Fruit fly (Drosophila melanogaster) whole organism, prepupa: ENCODE measurements around the gene OdsH.

Experiments used
- Blimp-1 ChIP-seq: fragments of 200-800 bp; sonication (Bioruptor generic); optimal IDR thresholded peaks from 3 replicates; lab custom pipeline; 2017; ENCODE audit warnings: missing biosample characterization, missing genetic modification characterization, mild to moderate bottlenecking, moderate library complexity, missing genetic modification reagents
- CG11294 ChIP-seq: fragments of 200-800 bp; sonication (Bioruptor generic); IDR thresholded peaks from 2 replicates; pipeline ENCODE4 v1.3.6; 2022; ENCODE audit warnings: missing biosample characterization, missing genetic modification characterization
- CG11762 ChIP-seq: fragments of 200-800 bp; sonication (Bioruptor generic); optimal IDR thresholded peaks from 3 replicates; lab custom pipeline; 2016; ENCODE audit warnings: missing biosample characterization, missing genetic modification characterization; ENCODE audit not compliant: insufficient read depth
- CG15336 ChIP-seq: fragments of 200-800 bp; sonication (Bioruptor generic); IDR thresholded peaks from 2 replicates; pipeline ENCODE4 v1.3.6; 2022; ENCODE audit warnings: missing biosample characterization, missing genetic modification characterization
- CG16779 ChIP-seq: fragments of 200-800 bp; sonication (Bioruptor generic); optimal IDR thresholded peaks from 3 replicates; lab custom pipeline; 2017; ENCODE audit warnings: missing biosample characterization, mild to moderate bottlenecking, missing genetic modification characterization
- CG3032 ChIP-seq: fragments of 200-800 bp; optimal IDR thresholded peaks from 2 replicates; lab custom pipeline; 2019; ENCODE audit warnings: missing biosample characterization, mild to moderate bottlenecking, missing genetic modification characterization, moderate library complexity
- CG31627 ChIP-seq: fragments of 200-800 bp; sonication (Bioruptor generic); optimal IDR thresholded peaks from 3 replicates; lab custom pipeline; 2016; ENCODE audit warnings: missing biosample characterization, missing genetic modification characterization
- CG34406 ChIP-seq: fragments of 200-800 bp; sonication (Bioruptor generic); optimal IDR thresholded peaks from 3 replicates; lab custom pipeline; 2016; ENCODE audit warnings: missing biosample characterization, missing genetic modification characterization
- CG3919 ChIP-seq: fragments of 200-800 bp; sonication (Bioruptor generic); optimal IDR thresholded peaks from 3 replicates; lab custom pipeline; 2016; ENCODE audit warnings: missing biosample characterization, missing genetic modification characterization
- CG4318 ChIP-seq: fragments of 200-800 bp; sonication (Bioruptor generic); optimal IDR thresholded peaks from 3 replicates; lab custom pipeline; 2017; ENCODE audit warnings: missing biosample characterization, mild to moderate bottlenecking, missing genetic modification characterization
- CG6163 ChIP-seq: fragments of 200-800 bp; sonication (Bioruptor generic); IDR thresholded peaks from 3 replicates; pipeline ENCODE4 v1.3.6; 2022; ENCODE audit warnings: missing biosample characterization, missing genetic modification characterization
- CG6276 ChIP-seq: fragments of 200-800 bp; sonication (Bioruptor generic); optimal IDR thresholded peaks from 2 replicates; lab custom pipeline; 2017; ENCODE audit warnings: missing biosample characterization, mild to moderate bottlenecking, missing genetic modification characterization
- CG6792 ChIP-seq: fragments of 200-800 bp; sonication (Bioruptor generic); optimal IDR thresholded peaks from 3 replicates; lab custom pipeline; 2016; ENCODE audit warnings: missing biosample characterization, missing genetic modification characterization
- CG6808 ChIP-seq: fragments of 200-800 bp; sonication (Bioruptor generic); optimal IDR thresholded peaks from 3 replicates; lab custom pipeline; 2017; ENCODE audit warnings: missing biosample characterization, missing genetic modification characterization, mild to moderate bottlenecking, moderate library complexity, missing genetic modification reagents
- CG6854 ChIP-seq: fragments of 200-800 bp; sonication (Bioruptor generic); optimal IDR thresholded peaks from 2 replicates; lab custom pipeline; 2017; ENCODE audit warnings: missing biosample characterization, mild to moderate bottlenecking, missing genetic modification characterization
- CG7368 ChIP-seq: fragments of 200-800 bp; sonication (Bioruptor generic); optimal IDR thresholded peaks from 3 replicates; lab custom pipeline; 2016; ENCODE audit warnings: missing biosample characterization, missing genetic modification characterization
- CG8119 ChIP-seq: fragments of 200-800 bp; sonication (Bioruptor generic); IDR thresholded peaks from 3 replicates; pipeline ENCODE4 v1.3.6; 2022; ENCODE audit warnings: missing biosample characterization, missing genetic modification characterization
- CG8632 ChIP-seq: fragments of 200-800 bp; sonication (Bioruptor generic); optimal IDR thresholded peaks from 3 replicates; lab custom pipeline; 2016; ENCODE audit warnings: missing biosample characterization, missing genetic modification characterization
- CG9139 ChIP-seq: fragments of 200-800 bp; sonication (Bioruptor generic); optimal IDR thresholded peaks from 3 replicates; lab custom pipeline; 2017; ENCODE audit warnings: missing biosample characterization, mild to moderate bottlenecking, missing genetic modification characterization
- Eip75B ChIP-seq: fragments of 200-800 bp; sonication (Bioruptor generic); optimal IDR thresholded peaks from 3 replicates; lab custom pipeline; 2016; ENCODE audit warnings: missing biosample characterization, missing genetic modification characterization
- Eip78C ChIP-seq: fragments of 200-800 bp; sonication (Bioruptor generic); peaks from one replicate; lab custom pipeline; 2016; ENCODE audit warnings: missing biosample characterization, missing genetic modification characterization
- Eip93F ChIP-seq: fragments of 200-800 bp; sonication (Bioruptor generic); optimal IDR thresholded peaks from 2 replicates; lab custom pipeline; 2016; ENCODE audit warnings: missing biosample characterization, mild to moderate bottlenecking, missing genetic modification characterization
- Ets21C ChIP-seq: fragments of 200-800 bp; sonication (Bioruptor generic); optimal IDR thresholded peaks from 3 replicates; lab custom pipeline; 2016; ENCODE audit warnings: missing biosample characterization, missing genetic modification characterization
- Ets96B ChIP-seq: fragments of 200-800 bp; optimal IDR thresholded peaks from 2 replicates; lab custom pipeline; 2019; ENCODE audit warnings: missing biosample characterization, mild to moderate bottlenecking, missing genetic modification characterization, moderate library complexity
- Gug ChIP-seq: fragments of 200-800 bp; sonication (Bioruptor generic); IDR thresholded peaks from 2 replicates; pipeline ENCODE4 v1.3.6; 2022; ENCODE audit warnings: missing biosample characterization, missing genetic modification characterization
- Hr38 ChIP-seq: sonication (Bioruptor generic); optimal IDR thresholded peaks from 2 replicates; lab custom pipeline; 2016; ENCODE audit warnings: missing biosample characterization, missing genetic modification characterization
- Hr4 ChIP-seq: fragments of 200-800 bp; sonication (Bioruptor generic); optimal IDR thresholded peaks from 3 replicates; lab custom pipeline; 2016; ENCODE audit warnings: missing biosample characterization, missing genetic modification characterization
- Lpt ChIP-seq: fragments of 200-800 bp; sonication (Bioruptor generic); optimal IDR thresholded peaks from 3 replicates; lab custom pipeline; 2016; ENCODE audit warnings: missing biosample characterization, missing genetic modification characterization
- OdsH ChIP-seq: fragments of 200-800 bp; sonication (Bioruptor generic); optimal IDR thresholded peaks from 3 replicates; lab custom pipeline; 2016; ENCODE audit warnings: missing biosample characterization, missing genetic modification characterization
- Smox ChIP-seq: fragments of 200-800 bp; sonication (Bioruptor generic); optimal IDR thresholded peaks from 3 replicates; lab custom pipeline; 2016; ENCODE audit warnings: missing biosample characterization, missing genetic modification characterization
- Sox102F ChIP-seq: fragments of 200-800 bp; sonication (Bioruptor generic); optimal IDR thresholded peaks from 2 replicates; lab custom pipeline; 2016; ENCODE audit warnings: missing biosample characterization, mild to moderate bottlenecking, missing genetic modification characterization
- Sox15 ChIP-seq: fragments of 200-800 bp; sonication (Bioruptor generic); optimal IDR thresholded peaks from 3 replicates; lab custom pipeline; 2016; ENCODE audit warnings: missing biosample characterization, missing genetic modification characterization
- achi ChIP-seq: fragments of 200-800 bp; sonication (Bioruptor generic); optimal IDR thresholded peaks from 3 replicates; lab custom pipeline; 2016; ENCODE audit warnings: missing biosample characterization, missing genetic modification characterization
- acj6 ChIP-seq: fragments of 200-800 bp; sonication (Bioruptor generic); optimal IDR thresholded peaks from 3 replicates; lab custom pipeline; 2016; ENCODE audit warnings: missing biosample characterization, missing genetic modification characterization
- dac ChIP-seq: fragments of 200-800 bp; sonication (Bioruptor generic); optimal IDR thresholded peaks from 2 replicates; lab custom pipeline; 2017; ENCODE audit warnings: missing biosample characterization, mild to moderate bottlenecking, missing genetic modification characterization
- dsx ChIP-seq: fragments of 200-800 bp; optimal IDR thresholded peaks from 3 replicates; lab custom pipeline; 2019; ENCODE audit warnings: missing biosample characterization, mild to moderate bottlenecking, missing genetic modification characterization, moderate library complexity; ENCODE audit not compliant: poor library complexity, severe bottlenecking
- eg ChIP-seq: fragments of 200-800 bp; sonication (Bioruptor generic); IDR thresholded peaks from 3 replicates; pipeline ENCODE4 v1.3.6; 2022; ENCODE audit warnings: missing biosample characterization, missing genetic modification characterization
- fd85E ChIP-seq: fragments of 200-800 bp; sonication (Bioruptor generic); optimal IDR thresholded peaks from 3 replicates; lab custom pipeline; 2016; ENCODE audit warnings: missing biosample characterization, missing genetic modification characterization
- lz ChIP-seq: fragments of 200-800 bp; sonication (Bioruptor generic); optimal IDR thresholded peaks from 3 replicates; lab custom pipeline; 2016; ENCODE audit warnings: missing biosample characterization, missing genetic modification characterization
- net ChIP-seq: fragments of 200-800 bp; sonication (Bioruptor generic); optimal IDR thresholded peaks from 3 replicates; lab custom pipeline; 2016; ENCODE audit warnings: missing biosample characterization, missing genetic modification characterization
- pdm3 ChIP-seq: fragments of 200-800 bp; sonication (Bioruptor generic); optimal IDR thresholded peaks from 3 replicates; lab custom pipeline; 2016; ENCODE audit warnings: missing biosample characterization, missing genetic modification characterization
- salr ChIP-seq, 2 experiments: fragments of 200-800 bp; sonication (Bioruptor generic); optimal IDR thresholded peaks; 3 replicates each; lab custom pipeline; 2016 to 2018; ENCODE audit warnings: missing biosample characterization in 2 of 2, missing genetic modification characterization in 2 of 2, mild to moderate bottlenecking in 1 of 2
- spab ChIP-seq: fragments of 200-800 bp; sonication (Bioruptor generic); optimal IDR thresholded peaks from 2 replicates; lab custom pipeline; 2017; ENCODE audit warnings: missing biosample characterization, mild to moderate bottlenecking, missing genetic modification characterization, missing genetic modification reagents
- svp ChIP-seq: fragments of 200-800 bp; sonication (Bioruptor generic); peaks from one replicate; lab custom pipeline; 2016; ENCODE audit warnings: missing biosample characterization, missing genetic modification characterization
- topi ChIP-seq: fragments of 200-800 bp; sonication (Bioruptor generic); optimal IDR thresholded peaks from 3 replicates; lab custom pipeline; 2016; ENCODE audit warnings: missing biosample characterization, missing genetic modification characterization
- vri ChIP-seq: fragments of 200-800 bp; sonication (Bioruptor generic); optimal IDR thresholded peaks from 3 replicates; lab custom pipeline; 2016; ENCODE audit warnings: missing biosample characterization, mild to moderate bottlenecking, missing genetic modification characterization

Gene OdsH

DNA sequence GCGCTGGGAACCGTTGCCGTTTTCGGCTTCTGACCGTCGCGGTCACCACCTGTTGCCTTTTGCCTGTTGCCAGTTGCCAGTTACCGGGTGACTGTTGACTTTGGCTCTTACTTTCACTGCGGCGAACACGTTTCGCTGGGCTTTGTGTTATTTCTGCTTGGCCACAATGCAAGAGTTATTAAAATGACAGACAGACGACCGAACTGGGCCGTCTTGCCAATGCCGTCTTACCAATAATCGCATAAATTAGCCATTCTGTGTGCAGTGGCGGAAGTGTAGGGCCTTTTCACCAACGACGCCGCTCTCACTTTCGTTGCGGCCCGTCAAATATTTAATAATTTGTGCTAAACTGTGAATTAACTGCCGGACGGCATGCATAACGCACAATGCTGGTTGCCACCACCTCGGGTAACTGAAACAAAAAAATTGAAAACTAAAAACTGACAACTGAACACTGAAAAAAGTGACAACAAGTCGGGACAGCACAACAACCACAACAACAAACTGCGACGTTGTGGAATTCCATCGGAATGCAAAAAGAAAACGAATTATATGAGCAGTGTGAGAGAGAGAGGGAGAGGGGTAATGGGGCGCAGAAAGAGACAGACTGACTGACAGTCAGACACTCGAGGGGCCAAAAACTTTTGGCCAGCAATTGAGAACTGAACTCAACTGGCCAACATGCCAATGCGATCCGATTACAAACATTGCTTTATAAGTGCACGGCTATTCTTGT is 37.7 kb downstream of the OdsH start:
- TF ChIP-seq CG15336 (GFP tag; lab: Robert Waterston, UW) (no peak), Blimp-1 (GFP tag; lab: Kevin White, UChicago) (peak; percentile 65)

DNA sequence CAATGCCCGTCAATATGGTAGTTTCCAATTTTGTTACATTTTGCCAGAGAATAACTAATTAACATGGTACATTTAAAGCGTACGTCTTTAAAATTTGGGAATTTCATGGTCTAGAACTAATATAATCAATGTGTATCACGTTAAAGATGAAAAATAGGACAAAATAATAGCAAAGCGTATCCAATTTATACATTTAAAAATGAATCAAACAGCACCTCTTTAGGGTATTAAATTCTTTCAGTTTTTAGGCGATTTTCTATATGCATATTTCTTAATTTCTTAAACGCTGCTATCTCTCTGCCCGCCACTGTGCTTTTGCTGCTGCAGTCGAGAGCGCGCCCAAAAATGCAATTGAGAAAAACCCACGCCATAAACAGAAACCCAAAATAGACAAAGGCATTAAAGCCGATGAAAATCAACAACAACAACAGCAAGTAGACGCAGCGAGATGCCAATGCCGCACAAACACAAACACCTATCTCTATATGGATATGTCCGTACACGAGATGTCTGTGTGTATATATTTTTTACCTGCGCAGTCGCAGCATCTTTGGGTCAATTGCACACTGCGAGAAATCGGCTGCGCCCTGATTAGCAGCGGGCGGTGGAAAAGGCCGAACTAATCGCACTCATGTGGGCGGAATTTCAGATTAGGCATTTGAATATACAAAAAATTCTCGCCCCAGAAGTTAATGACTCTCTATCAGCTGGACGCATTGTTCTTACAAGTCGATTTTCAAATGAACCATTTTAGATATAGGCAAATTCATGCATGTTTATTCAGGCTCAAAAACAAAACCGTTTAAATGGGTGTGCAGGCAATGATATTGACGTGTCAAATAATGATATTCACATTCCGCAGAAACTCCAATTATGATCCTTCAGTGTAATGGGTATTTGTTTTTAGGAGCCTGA is 38.5 kb downstream of the OdsH start:
- TF ChIP-seq CG4318, result peak; percentile 69
- no peak for TF ChIP-seq fd85E (GFP tag; lab: Kevin White, UChicago)
- peak; percentile 66 for TF ChIP-seq net
- peak; percentile 64 for TF ChIP-seq svp
- TF ChIP-seq eg (GFP tag; lab: Robert Waterston, UW), result peak; percentile 61; the same call in 2 of the 3 replicates
- TF ChIP-seq Blimp-1 (GFP tag; lab: Kevin White, UChicago), result no peak
- TF ChIP-seq Hr4 (GFP tag; lab: Kevin White, UChicago), result peak; percentile 68
- peak; percentile 58 for TF ChIP-seq CG3032
- peak; percentile 58 for TF ChIP-seq CG6792 (GFP tag; lab: Kevin White, UChicago)
- TF ChIP-seq pdm3, result peak; percentile 34
- TF ChIP-seq CG16779 (tag; lab: Kevin White, UChicago), result peak; percentile 50
- peak; percentile 15 for TF ChIP-seq CG6163 (GFP tag; lab: Robert Waterston, UW)
- no peak for TF ChIP-seq vri
- TF ChIP-seq spab (GFP tag; lab: Kevin White, UChicago), result peak; percentile 42
- no peak for TF ChIP-seq Hr38 (GFP tag; lab: Kevin White, UChicago)
- TF ChIP-seq CG9139, result no peak
- peak; percentile 58 for TF ChIP-seq Ets96B (tag; lab: Kevin White, UChicago)
- 0 out of 2 replicates have a peak, but pooled peaks have one; percentile 32 for TF ChIP-seq CG11294 (GFP tag; lab: Robert Waterston, UW)
- peak; percentile 26 for TF ChIP-seq Smox (GFP tag; lab: Kevin White, UChicago)
- TF ChIP-seq dsx, result peak; percentile 47
- TF ChIP-seq CG34406 (GFP tag; lab: Kevin White, UChicago), result peak; percentile 43
- TF ChIP-seq Eip93F (GFP tag; lab: Kevin White, UChicago), result no peak
- TF ChIP-seq CG6276, result peak; percentile 81
- peak; percentile 30 for TF ChIP-seq acj6 (GFP tag; lab: Kevin White, UChicago)
- peak; percentile 95 for TF ChIP-seq Eip78C (GFP tag; lab: Kevin White, UChicago)
- TF ChIP-seq salr (GFP tag; optimal IDR thresholded peaks at IDR 0.05; lab: Kevin White, UChicago), result peak in 1 of 2 experiments; percentile 51
- TF ChIP-seq CG3919 (GFP tag; lab: Kevin White, UChicago), result peak; percentile 57
- peak; percentile 21 for TF ChIP-seq CG31627
- peak; percentile 43; the same call in 1 of the 2 replicates for TF ChIP-seq Gug (GFP tag; lab: Robert Waterston, UW)
- peak; percentile 84 for TF ChIP-seq OdsH (GFP tag; lab: Kevin White, UChicago)
- peak; percentile 8 for TF ChIP-seq CG7368
- peak; percentile 54 for TF ChIP-seq CG8632
- TF ChIP-seq Ets21C, result no peak
- TF ChIP-seq CG6854 (GFP tag; lab: Kevin White, UChicago), result no peak
- peak; percentile 16 for TF ChIP-seq Lpt
- peak; percentile 29 for TF ChIP-seq lz (GFP tag; lab: Kevin White, UChicago)
- TF ChIP-seq achi (GFP tag; lab: Kevin White, UChicago), result peak; percentile 62
- peak; percentile 28 for TF ChIP-seq Sox102F (GFP tag; lab: Kevin White, UChicago)
- peak; percentile 65 for TF ChIP-seq dac (GFP tag; lab: Kevin White, UChicago)
- peak; percentile 77 for TF ChIP-seq CG8119 (GFP tag; lab: Robert Waterston, UW)
- peak; percentile 60 for TF ChIP-seq topi (GFP tag; lab: Kevin White, UChicago)
- TF ChIP-seq CG11762 (GFP tag; lab: Kevin White, UChicago), result peak; percentile 44
- peak; percentile 47 for TF ChIP-seq Sox15 (GFP tag; lab: Kevin White, UChicago)
- peak; percentile 65 for TF ChIP-seq CG6808 (GFP tag; lab: Kevin White, UChicago)
- peak; percentile 39 for TF ChIP-seq Eip75B
